Worm (Caenorhabditis elegans) whole organism, young adult: ENCODE data around the gene Y66D12A.6.

Source experiments
- F22D6.2 ChIP-seq: sonication (generic microtip); optimal IDR thresholded peaks from 2 replicates; lab custom pipeline; 2016; ENCODE audit warnings: mild to moderate bottlenecking, missing genetic modification characterization, missing compliant biosample characterization
- F37B4.10 ChIP-seq: fragments of 200-800 bp; sonication (Bioruptor generic); IDR thresholded peaks from 2 replicates; pipeline ENCODE4 v1.3.6; 2022; ENCODE audit warnings: missing genetic modification characterization, missing compliant biosample characterization
- F49E8.2 ChIP-seq: sonication (generic microtip); optimal IDR thresholded peaks from 3 replicates; lab custom pipeline; 2017; ENCODE audit warnings: missing genetic modification characterization, mild to moderate bottlenecking, missing compliant biosample characterization, antibody characterized with exemption, moderate library complexity; ENCODE audit not compliant: insufficient read depth
- ZK185.1 ChIP-seq: sonication (generic microtip); optimal IDR thresholded peaks from 2 replicates; lab custom pipeline; 2016; ENCODE audit warnings: mild to moderate bottlenecking, missing genetic modification characterization, missing compliant biosample characterization; ENCODE audit not compliant: poor library complexity, severe bottlenecking
- ama-1 ChIP-seq, 3 experiments: fragments of 150-350 bp in 1 of 3; sonication (generic microtip) in 2 of 3; optimal IDR thresholded peaks; 2 replicates each; lab custom pipeline; 2014 to 2018; ENCODE audit warnings: missing biosample characterization in 2 of 3, missing genetic modification characterization in 2 of 3, missing genetic modification reagents in 2 of 3
- aptf-2 ChIP-seq: fragments of 200-800 bp; sonication (Bioruptor generic); conservative IDR thresholded peaks from 2 replicates; pipeline ENCODE4 v1.3.6; 2022; ENCODE audit warnings: missing genetic modification reagents, missing genetic modification characterization, missing compliant biosample characterization
- atf-7 ChIP-seq: sonication (generic microtip); optimal IDR thresholded peaks from 2 replicates; lab custom pipeline; 2017; ENCODE audit warnings: mild to moderate bottlenecking, missing genetic modification characterization, missing compliant biosample characterization
- attf-5 ChIP-seq: fragments of 200-800 bp; sonication (Bioruptor generic); optimal IDR thresholded peaks from 2 replicates; lab custom pipeline; 2018; ENCODE audit warnings: mild to moderate bottlenecking, missing genetic modification characterization, missing compliant biosample characterization
- ceh-100 ChIP-seq: fragments of 200-800 bp; sonication (Bioruptor generic); IDR thresholded peaks from 2 replicates; pipeline ENCODE4 v1.3.6; 2022; ENCODE audit warnings: missing genetic modification reagents, missing genetic modification characterization, missing compliant biosample characterization
- ceh-40 ChIP-seq: fragments of 200-800 bp; sonication (Bioruptor generic); IDR thresholded peaks from 2 replicates; pipeline ENCODE4 v1.3.6; 2022; ENCODE audit warnings: missing genetic modification characterization, missing compliant biosample characterization
- ceh-91 ChIP-seq: fragments of 200-800 bp; sonication (Bioruptor generic); IDR thresholded peaks from 2 replicates; pipeline ENCODE4 v1.3.6; 2022; ENCODE audit warnings: missing genetic modification reagents, missing genetic modification characterization, missing compliant biosample characterization
- dox-1 ChIP-seq: fragments of 200-800 bp; sonication (Bioruptor generic); IDR thresholded peaks from 2 replicates; pipeline ENCODE4 v1.3.6; 2022; ENCODE audit warnings: missing genetic modification reagents, missing genetic modification characterization, missing compliant biosample characterization
- egl-18 ChIP-seq: fragments of 200-800 bp; sonication (Bioruptor generic); IDR thresholded peaks from 2 replicates; pipeline ENCODE4 v1.3.6; 2022; ENCODE audit warnings: missing genetic modification reagents, missing genetic modification characterization, missing compliant biosample characterization
- egrh-3 ChIP-seq: fragments of 200-800 bp; sonication (Bioruptor generic); IDR thresholded peaks from 2 replicates; pipeline ENCODE4 v1.3.6; 2022; ENCODE audit warnings: missing genetic modification reagents, missing genetic modification characterization, missing compliant biosample characterization
- him-1 ChIP-seq: sonication (generic microtip); optimal IDR thresholded peaks from 2 replicates; lab custom pipeline; 2016; ENCODE audit warnings: missing genotype, missing genetic modification reagents, missing genetic modification characterization, missing compliant biosample characterization
- hmg-1.2 ChIP-seq: fragments of 200-800 bp; sonication (Bioruptor generic); IDR thresholded peaks from 2 replicates; pipeline ENCODE4 v1.3.6; 2022; ENCODE audit warnings: missing genetic modification reagents, missing genetic modification characterization, missing compliant biosample characterization
- hsf-1 ChIP-seq: fragments of 200-800 bp; sonication (Bioruptor generic); IDR thresholded peaks from 2 replicates; pipeline ENCODE4 v1.3.6; 2022; ENCODE audit warnings: missing genetic modification reagents, missing genetic modification characterization, missing compliant biosample characterization
- lin-26 ChIP-seq: fragments of 200-800 bp; sonication (Bioruptor generic); IDR thresholded peaks from 2 replicates; pipeline ENCODE4 v1.3.6; 2022; ENCODE audit warnings: missing genetic modification reagents, missing genetic modification characterization, missing compliant biosample characterization
- lin-35 ChIP-seq, 3 experiments: fragments of 150-350 bp in 2 of 3; sonication (generic microtip) in 1 of 3; optimal IDR thresholded peaks; 2 replicates each; lab custom pipeline; 2014 to 2018; ENCODE audit warnings: missing biosample characterization in 3 of 3, missing genetic modification characterization in 3 of 3, missing genetic modification reagents in 3 of 3
- lin-54 ChIP-seq: fragments of 200-800 bp; sonication (Bioruptor generic); optimal IDR thresholded peaks from 2 replicates; lab custom pipeline; 2018; ENCODE audit warnings: mild to moderate bottlenecking, missing genetic modification characterization, missing compliant biosample characterization
- madf-8 ChIP-seq: fragments of 200-800 bp; sonication (Bioruptor generic); conservative IDR thresholded peaks from 2 replicates; pipeline ENCODE4 v1.3.6; 2022; ENCODE audit warnings: missing genetic modification reagents, missing genetic modification characterization, missing compliant biosample characterization
- mcd-1 ChIP-seq: fragments of 200-800 bp; sonication (Bioruptor generic); IDR thresholded peaks from 2 replicates; pipeline ENCODE4 v1.3.6; 2022; ENCODE audit warnings: missing genetic modification reagents, missing genetic modification characterization, missing compliant biosample characterization
- mel-28 ChIP-seq: sonication (generic microtip); optimal IDR thresholded peaks from 2 replicates; lab custom pipeline; 2016; ENCODE audit warnings: borderline replicate concordance, mild to moderate bottlenecking, missing genetic modification characterization, missing compliant biosample characterization
- mxl-1 ChIP-seq: sonication (generic microtip); optimal IDR thresholded peaks from 2 replicates; lab custom pipeline; 2016; ENCODE audit warnings: missing genetic modification characterization, missing compliant biosample characterization
- nfyb-1 ChIP-seq: fragments of 200-800 bp; sonication (Bioruptor generic); IDR thresholded peaks from 2 replicates; pipeline ENCODE4 v1.3.6; 2022; ENCODE audit warnings: missing genetic modification reagents, missing genetic modification characterization, missing compliant biosample characterization
- nhr-179 ChIP-seq: sonication (generic microtip); optimal IDR thresholded peaks from 2 replicates; lab custom pipeline; 2016; ENCODE audit warnings: mild to moderate bottlenecking, missing genetic modification characterization, missing compliant biosample characterization
- nhr-80 ChIP-seq: sonication (generic microtip); optimal IDR thresholded peaks from 2 replicates; lab custom pipeline; 2016; ENCODE audit warnings: missing genetic modification characterization, missing compliant biosample characterization
- nhr-90 ChIP-seq: sonication (generic microtip); optimal IDR thresholded peaks from 2 replicates; lab custom pipeline; 2016; ENCODE audit warnings: missing genotype, mild to moderate bottlenecking, missing genetic modification characterization, missing compliant biosample characterization
- pha-4 ChIP-seq: fragments of 150-350 bp; sonication (generic microtip); optimal IDR thresholded peaks from 2 replicates; lab custom pipeline; 2014; ENCODE audit warnings: missing biosample characterization, missing genetic modification reagents, missing genetic modification characterization
- rcor-1 ChIP-seq: fragments of 200-800 bp; sonication (Bioruptor generic); IDR thresholded peaks from 2 replicates; pipeline ENCODE4 v1.3.6; 2022; ENCODE audit warnings: missing genetic modification reagents, missing genetic modification characterization, missing compliant biosample characterization
- sdz-38 ChIP-seq: sonication (generic microtip); optimal IDR thresholded peaks from 2 replicates; lab custom pipeline; 2016; ENCODE audit warnings: missing genotype, missing genetic modification characterization, missing compliant biosample characterization
- sea-2 ChIP-seq: fragments of 200-800 bp; sonication (Bioruptor generic); IDR thresholded peaks from 2 replicates; pipeline ENCODE4 v1.3.6; 2022; ENCODE audit warnings: missing genetic modification characterization, missing compliant biosample characterization
- snpc-3.4 ChIP-seq: sonication (generic microtip); optimal IDR thresholded peaks from 2 replicates; lab custom pipeline; 2017; ENCODE audit warnings: missing genetic modification characterization, mild to moderate bottlenecking, missing compliant biosample characterization, antibody characterized with exemption, moderate library complexity, missing genotype, missing genetic modification reagents
- snpc-4 ChIP-seq, 5 experiments: fragments of 150-350 bp in 1 of 5; sonication (generic microtip) in 4 of 5; optimal IDR thresholded peaks; 2 replicates each; lab custom pipeline; 2014 to 2018; ENCODE audit warnings: missing genetic modification characterization in 5 of 5, missing biosample characterization in 3 of 5, antibody characterized with exemption in 2 of 5, mild to moderate bottlenecking in 2 of 5, missing compliant biosample characterization in 2 of 5, missing genotype in 2 of 5, moderate library complexity in 2 of 5, missing genetic modification reagents in 1 of 5
- sptf-2 ChIP-seq: fragments of 200-800 bp; sonication (Bioruptor generic); optimal IDR thresholded peaks from 2 replicates; lab custom pipeline; 2018; ENCODE audit warnings: mild to moderate bottlenecking, missing genetic modification characterization, missing compliant biosample characterization
- tbp1 ChIP-seq: fragments of 200-800 bp; sonication (Bioruptor generic); optimal IDR thresholded peaks from 2 replicates; lab custom pipeline; 2018; ENCODE audit warnings: mild to moderate bottlenecking, missing genetic modification characterization, missing compliant biosample characterization
- zfh-2 ChIP-seq: fragments of 200-800 bp; sonication (Bioruptor generic); conservative IDR thresholded peaks from 2 replicates; pipeline ENCODE4 v1.3.6; 2022; ENCODE audit warnings: missing genetic modification reagents, missing genetic modification characterization, missing compliant biosample characterization
- zim-3 ChIP-seq: sonication (generic microtip); optimal IDR thresholded peaks from 2 replicates; lab custom pipeline; 2017; ENCODE audit warnings: mild to moderate bottlenecking, missing genetic modification characterization, moderate library complexity, missing compliant biosample characterization
- ztf-28 ChIP-seq: fragments of 200-800 bp; sonication (Bioruptor generic); IDR thresholded peaks from 2 replicates; pipeline ENCODE4 v1.3.6; 2022; ENCODE audit warnings: missing genetic modification reagents, missing genetic modification characterization, missing compliant biosample characterization
- ztf-6 ChIP-seq: fragments of 200-800 bp; sonication (Bioruptor generic); IDR thresholded peaks from 2 replicates; pipeline ENCODE4 v1.3.6; 2022; ENCODE audit warnings: missing genetic modification reagents, missing genetic modification characterization, missing compliant biosample characterization

Gene Y66D12A.6

ce11 chrIII:11554701-11555111 is 26.5 kb downstream of the Y66D12A.6 start (continued):
- TF ChIP-seq egrh-3 = 0 out of 2 replicates have a peak, but pooled peaks have one; percentile 6
- TF ChIP-seq sptf-2 (GFP tag; lab: Kevin White, UChicago) = no peak
- no peak for TF ChIP-seq aptf-2 (GFP tag; lab: Robert Waterston, UW)
- peak; percentile 79; the same call in 1 of the 2 replicates for TF ChIP-seq lin-26 (GFP tag; lab: Robert Waterston, UW)
- no peak for TF ChIP-seq pha-4 (tag; lab: Kevin White, UChicago)
- TF ChIP-seq egl-18 (GFP tag; lab: Robert Waterston, UW) = 0 out of 2 replicates have a peak, but pooled peaks have one; percentile 43
- TF ChIP-seq hmg-1.2 (GFP tag; lab: Robert Waterston, UW) = peak; percentile 96
- TF ChIP-seq him-1 (tag; lab: Kevin White, UChicago) = peak; percentile 82
- peak; percentile 59 for TF ChIP-seq mcd-1 (GFP tag; lab: Robert Waterston, UW)
- peak; percentile 62 for TF ChIP-seq dox-1
- no peak for TF ChIP-seq ztf-6 (GFP tag; lab: Robert Waterston, UW)
- no peak for TF ChIP-seq ZK185.1
- TF ChIP-seq ceh-40 (GFP tag; lab: Robert Waterston, UW) = no peak
- peak; percentile 54 for TF ChIP-seq nhr-90 (tag; lab: Kevin White, UChicago)
- TF ChIP-seq tbp1 = peak; percentile 92
- no peak for TF ChIP-seq F49E8.2 (tag; lab: Kevin White, UChicago)
- peak; percentile 68 for TF ChIP-seq snpc-3.4 (tag; lab: Kevin White, UChicago)
- TF ChIP-seq sdz-38 = no peak
- 0 out of 2 replicates have a peak, but pooled peaks have one; percentile 50 for TF ChIP-seq ceh-100 (GFP tag; lab: Robert Waterston, UW)
- TF ChIP-seq hsf-1 = 0 out of 2 replicates have a peak, but pooled peaks have one; percentile 6
- TF ChIP-seq F22D6.2 (tag; lab: Kevin White, UChicago) = no peak
- TF ChIP-seq lin-54 (GFP tag; lab: Kevin White, UChicago) = peak; percentile 0
- no peak for TF ChIP-seq mel-28 (tag; lab: Kevin White, UChicago)
- TF ChIP-seq atf-7 (tag; lab: Kevin White, UChicago) = no peak
- no peak for TF ChIP-seq ztf-28 (GFP tag; lab: Robert Waterston, UW)
- TF ChIP-seq sea-2 = no peak
- peak; percentile 52; the same call in 1 of the 2 replicates for TF ChIP-seq nfyb-1
- TF ChIP-seq snpc-4 (GFP tag; optimal IDR thresholded peaks at IDR 0.05; lab: Kevin White, UChicago) = peak; percentile 13
- TF ChIP-seq snpc-4 (tag; optimal IDR thresholded peaks at IDR 0.05; lab: Kevin White, UChicago) = no peak
- TF ChIP-seq ceh-91 = no peak
- 0 out of 2 replicates have a peak, but pooled peaks have one; percentile 23 for TF ChIP-seq madf-8
- TF ChIP-seq ama-1 (optimal IDR thresholded peaks at IDR 0.05; lab: Kevin White, UChicago) = no peak
- peak in 1 of 2 experiments; percentile 51 for TF ChIP-seq ama-1 (GFP tag; optimal IDR thresholded peaks at IDR 0.05; lab: Kevin White, UChicago)
- peak; percentile 35 for TF ChIP-seq mxl-1
- TF ChIP-seq attf-5 (GFP tag; lab: Kevin White, UChicago) = peak; percentile 6
- TF ChIP-seq nhr-80 (tag; lab: Kevin White, UChicago) = peak; percentile 10
- no peak for TF ChIP-seq zim-3
- TF ChIP-seq lin-35 (GFP tag; optimal IDR thresholded peaks at IDR 0.05; lab: Kevin White, UChicago) = no peak
- TF ChIP-seq rcor-1 (GFP tag; lab: Robert Waterston, UW) = no peak
- no peak for TF ChIP-seq nhr-179 (tag; lab: Kevin White, UChicago)
- no peak for TF ChIP-seq F37B4.10 (GFP tag; lab: Robert Waterston, UW)
- TF ChIP-seq zfh-2 (GFP tag; lab: Robert Waterston, UW) = peak; percentile 45; the same call in 1 of the 2 replicates
